Fruit fly (Drosophila melanogaster): ENCODE data around the gene CG34377.
"Not testable (repeated sequence)": the region's sequence is repeated elsewhere in the genome, so short reads cannot be mapped to it uniquely, and the experiment has no call there.

CG34377 gene

dm6 chr3R:22300064-22300463, 23.8 kb downstream of the CG34377 start:
- no peak for TF ChIP-seq CG8159 (tag; optimal IDR thresholded peaks at IDR 0.05)
- TF ChIP-seq rn (GFP tag; IDR thresholded peaks at IDR 0.05) = no peak
- TF ChIP-seq CG13204 (GFP tag; optimal IDR thresholded peaks at IDR 0.05) = no peak
- no peak for TF ChIP-seq CG10348 (GFP tag; IDR thresholded peaks at IDR 0.05)
- no peak for TF ChIP-seq Ets98B (GFP tag; IDR thresholded peaks at IDR 0.05)
- TF ChIP-seq EcR (GFP tag; optimal IDR thresholded peaks at IDR 0.05) = no peak
- no peak for TF ChIP-seq fd96Ca (GFP tag; IDR thresholded peaks at IDR 0.05)
- TF ChIP-seq D1 (tag; optimal IDR thresholded peaks at IDR 0.05) = no peak
- TF ChIP-seq CG8301 (tag; optimal IDR thresholded peaks at IDR 0.05) = no peak
- TF ChIP-seq Pif1A (GFP tag; optimal IDR thresholded peaks at IDR 0.05) = no peak
- no peak for TF ChIP-seq CG9948 (tag; optimal IDR thresholded peaks at IDR 0.05)
- TF ChIP-seq CG34367 (tag; optimal IDR thresholded peaks at IDR 0.05) = no peak
- no peak for TF ChIP-seq CG15710 (tag; optimal IDR thresholded peaks at IDR 0.05)
- TF ChIP-seq Pif1B (GFP tag; optimal IDR thresholded peaks at IDR 0.05) = no peak

dm6 chr3R:22298505-22298904, 25.4 kb downstream of the CG34377 start, which contains the start of gene CG7084:
Gene CG7084 (plus strand): TSS chr3R:22298805.
- not testable (repeated sequence) for TF ChIP-seq CG32121 (GFP tag; IDR thresholded peaks at IDR 0.05); CG8159 (tag; optimal IDR thresholded peaks at IDR 0.05); CG14655 (GFP tag; optimal IDR thresholded peaks at IDR 0.05)

- no peak for TF ChIP-seq CG15710 (tag; optimal IDR thresholded peaks at IDR 0.05)
- TF ChIP-seq CG9948 (tag; optimal IDR thresholded peaks at IDR 0.05) = no peak
- TF ChIP-seq fd96Ca (GFP tag; IDR thresholded peaks at IDR 0.05) = no peak
- no peak for TF ChIP-seq EcR (GFP tag; optimal IDR thresholded peaks at IDR 0.05)
- no peak for TF ChIP-seq gl (tag; optimal IDR thresholded peaks at IDR 0.05)
- TF ChIP-seq CG8301 (tag; optimal IDR thresholded peaks at IDR 0.05) = no peak
- no peak for TF ChIP-seq CG8159 (tag; optimal IDR thresholded peaks at IDR 0.05)
- TF ChIP-seq CG10348 (GFP tag; IDR thresholded peaks at IDR 0.05) = no peak
- no peak for TF ChIP-seq rn (GFP tag; IDR thresholded peaks at IDR 0.05)
- no peak for TF ChIP-seq CG4496 (GFP tag; IDR thresholded peaks at IDR 0.05)
- TF ChIP-seq CG13204 (GFP tag; optimal IDR thresholded peaks at IDR 0.05) = no peak
- TF ChIP-seq CG17806 (tag; optimal IDR thresholded peaks at IDR 0.05) = no peak
- no peak for TF ChIP-seq D1 (tag; optimal IDR thresholded peaks at IDR 0.05)
- no peak for TF ChIP-seq CG12605 (GFP tag; IDR thresholded peaks at IDR 0.05)
- no peak for TF ChIP-seq CG32121 (GFP tag; IDR thresholded peaks at IDR 0.05)
- no peak for TF ChIP-seq Ets98B (GFP tag; IDR thresholded peaks at IDR 0.05)
- no peak for TF ChIP-seq CG14655 (GFP tag; optimal IDR thresholded peaks at IDR 0.05)
- TF ChIP-seq Snoo (tag; optimal IDR thresholded peaks at IDR 0.05) = no peak
Observed at dm6 chr3R:22288305-22288704, 35.6 kb downstream of the CG34377 start.

dm6 chr3R:22287470-22287869, 36.4 kb downstream of the CG34377 start:
- TF ChIP-seq CG4496 (GFP tag; IDR thresholded peaks at IDR 0.05) = no peak
- TF ChIP-seq CG14655 (GFP tag; optimal IDR thresholded peaks at IDR 0.05) = no peak
- TF ChIP-seq CG12605 (GFP tag; IDR thresholded peaks at IDR 0.05) = no peak
- TF ChIP-seq CG13204 (GFP tag; optimal IDR thresholded peaks at IDR 0.05) = no peak
- TF ChIP-seq rn (GFP tag; IDR thresholded peaks at IDR 0.05) = no peak
- no peak for TF ChIP-seq Ets98B (GFP tag; IDR thresholded peaks at IDR 0.05)
- no peak for TF ChIP-seq fd96Ca (GFP tag; IDR thresholded peaks at IDR 0.05)
- no peak for TF ChIP-seq D1 (tag; optimal IDR thresholded peaks at IDR 0.05)
- no peak for TF ChIP-seq CG34367 (tag; optimal IDR thresholded peaks at IDR 0.05)
- TF ChIP-seq EcR (GFP tag; optimal IDR thresholded peaks at IDR 0.05) = no peak
- TF ChIP-seq CG8301 (tag; optimal IDR thresholded peaks at IDR 0.05) = no peak
- TF ChIP-seq CG9948 (tag; optimal IDR thresholded peaks at IDR 0.05) = no peak
- TF ChIP-seq Pif1A (GFP tag; optimal IDR thresholded peaks at IDR 0.05) = no peak
- TF ChIP-seq CG8159 (tag; optimal IDR thresholded peaks at IDR 0.05) = no peak
- no peak for TF ChIP-seq Pif1B (GFP tag; optimal IDR thresholded peaks at IDR 0.05)
- no peak for TF ChIP-seq CG32121 (GFP tag; IDR thresholded peaks at IDR 0.05)
- TF ChIP-seq CG10348 (GFP tag; IDR thresholded peaks at IDR 0.05) = no peak
- no peak for TF ChIP-seq Snoo (tag; optimal IDR thresholded peaks at IDR 0.05)
- TF ChIP-seq CG15710 (tag; optimal IDR thresholded peaks at IDR 0.05) = no peak
- no peak for TF ChIP-seq gl (tag; optimal IDR thresholded peaks at IDR 0.05)

dm6 chr3R:22272962-22273361, 50.9 kb downstream of the CG34377 start:
- TF ChIP-seq CG32121 (GFP tag; IDR thresholded peaks at IDR 0.05) (no peak), CG8301 (tag; optimal IDR thresholded peaks at IDR 0.05) (no peak), CG12605 (GFP tag; IDR thresholded peaks at IDR 0.05) (no peak), CG13204 (GFP tag; optimal IDR thresholded peaks at IDR 0.05) (no peak), CG15710 (tag; optimal IDR thresholded peaks at IDR 0.05) (no peak), Pif1A (GFP tag; optimal IDR thresholded peaks at IDR 0.05) (no peak), CG4496 (GFP tag; IDR thresholded peaks at IDR 0.05) (no peak), Pif1B (GFP tag; optimal IDR thresholded peaks at IDR 0.05) (no peak), CG9948 (tag; optimal IDR thresholded peaks at IDR 0.05) (no peak), Snoo (tag; optimal IDR thresholded peaks at IDR 0.05) (no peak), CG17806 (tag; optimal IDR thresholded peaks at IDR 0.05) (no peak), fd96Ca (GFP tag; IDR thresholded peaks at IDR 0.05) (no peak)

- TF ChIP-seq CG34367 (tag; optimal IDR thresholded peaks at IDR 0.05) (no peak), fd96Ca (GFP tag; IDR thresholded peaks at IDR 0.05) (no peak), CG32121 (GFP tag; IDR thresholded peaks at IDR 0.05) (no peak), EcR (GFP tag; optimal IDR thresholded peaks at IDR 0.05) (no peak), CG4496 (GFP tag; IDR thresholded peaks at IDR 0.05) (no peak), CG10348 (GFP tag; IDR thresholded peaks at IDR 0.05) (no peak), CG8301 (tag; optimal IDR thresholded peaks at IDR 0.05) (no peak), Pif1A (GFP tag; optimal IDR thresholded peaks at IDR 0.05) (no peak), CG12605 (GFP tag; IDR thresholded peaks at IDR 0.05) (no peak), CG17806 (tag; optimal IDR thresholded peaks at IDR 0.05) (no peak), Pif1B (GFP tag; optimal IDR thresholded peaks at IDR 0.05) (no peak), CG8159 (tag; optimal IDR thresholded peaks at IDR 0.05) (no peak), Snoo (tag; optimal IDR thresholded peaks at IDR 0.05) (no peak), CG15710 (tag; optimal IDR thresholded peaks at IDR 0.05) (no peak), CG13204 (GFP tag; optimal IDR thresholded peaks at IDR 0.05) (no peak)
Observed at dm6 chr3R:22269835-22270234, 54.1 kb downstream of the CG34377 start.
